Worm (Caenorhabditis elegans) whole organism, L4 larva: Measurements from ENCODE around the gene F49F1.2.

ENCODE experiments used
- F44E2.7 ChIP-seq: fragments of 200-800 bp; sonication (Bioruptor generic); IDR thresholded peaks from 2 replicates; pipeline ENCODE4 v2.1.2; 2022; ENCODE audit warnings: missing genetic modification characterization, missing compliant biosample characterization
- Y5F2A.4 ChIP-seq: fragments of 200-800 bp; sonication (Bioruptor generic); optimal IDR thresholded peaks from 2 replicates; lab custom pipeline; 2018; ENCODE audit warnings: mild to moderate bottlenecking, missing genetic modification characterization, missing compliant biosample characterization
- ceh-28 ChIP-seq: fragments of 150-350 bp; optimal IDR thresholded peaks from 2 replicates; lab custom pipeline; 2014; ENCODE audit warnings: missing biosample characterization, missing genetic modification reagents, missing genetic modification characterization
- ceh-44 ChIP-seq: fragments of 200-800 bp; sonication (Bioruptor generic); IDR thresholded peaks from 2 replicates; pipeline ENCODE4 v1.3.6; 2022; ENCODE audit warnings: missing genetic modification reagents, missing genetic modification characterization, missing compliant biosample characterization
- dmd-6 ChIP-seq: fragments of 200-800 bp; sonication (Bioruptor generic); IDR thresholded peaks from 2 replicates; pipeline ENCODE4 v1.3.6; 2022; ENCODE audit warnings: missing genetic modification reagents, missing genetic modification characterization, missing compliant biosample characterization
- duxl-1 ChIP-seq: sonication (generic microtip); optimal IDR thresholded peaks from 2 replicates; lab custom pipeline; 2016; ENCODE audit warnings: mild to moderate bottlenecking, missing genetic modification characterization, moderate library complexity, missing compliant biosample characterization; ENCODE audit not compliant: poor library complexity
- egl-27 ChIP-seq: sonication (generic microtip); optimal IDR thresholded peaks from 3 replicates; lab custom pipeline; 2017; ENCODE audit warnings: missing biosample characterization, missing genetic modification reagents, missing genetic modification characterization
- fkh-10 ChIP-seq: fragments of 150-350 bp; optimal IDR thresholded peaks from 2 replicates; lab custom pipeline; 2014; ENCODE audit warnings: missing biosample characterization, missing genetic modification reagents, missing genetic modification characterization
- fos-1 ChIP-seq: fragments of 150-350 bp; optimal IDR thresholded peaks from 2 replicates; lab custom pipeline; 2014; ENCODE audit warnings: missing biosample characterization, missing genetic modification characterization
- hlh-30 ChIP-seq: sonication (generic microtip); optimal IDR thresholded peaks from 2 replicates; lab custom pipeline; 2017; ENCODE audit warnings: antibody characterized with exemption, mild to moderate bottlenecking, missing genetic modification characterization, missing compliant biosample characterization; ENCODE audit not compliant: insufficient read depth
- lin-1 ChIP-seq: fragments of 200-800 bp; sonication (Bioruptor generic); IDR thresholded peaks from 2 replicates; pipeline ENCODE4 v1.3.6; 2022; ENCODE audit warnings: missing genetic modification reagents, missing genetic modification characterization, missing compliant biosample characterization
- lin-38 ChIP-seq: fragments of 200-800 bp; sonication (Bioruptor generic); IDR thresholded peaks from 2 replicates; pipeline ENCODE4 v1.3.6; 2022; ENCODE audit warnings: missing genetic modification reagents, missing genetic modification characterization, missing compliant biosample characterization
- lin-39 ChIP-seq: fragments of 150-350 bp; optimal IDR thresholded peaks from 2 replicates; lab custom pipeline; 2014; ENCODE audit warnings: missing biosample characterization, missing genetic modification reagents, missing genetic modification characterization
- lsy-2 ChIP-seq, 2 experiments: fragments of 150-350 bp in 1 of 2; sonication (generic microtip) in 1 of 2; optimal IDR thresholded peaks; 2 replicates each; lab custom pipeline; 2014 to 2017; ENCODE audit warnings: missing biosample characterization in 2 of 2, missing genetic modification characterization in 2 of 2
- mdl-1 ChIP-seq, 2 experiments: fragments of 150-350 bp in 1 of 2; sonication (generic microtip) in 1 of 2; optimal IDR thresholded peaks; 2 replicates each; lab custom pipeline; 2014 to 2017; ENCODE audit warnings: missing biosample characterization in 2 of 2, missing genetic modification characterization in 2 of 2
- nhr-102 ChIP-seq: sonication (generic microtip); optimal IDR thresholded peaks from 2 replicates; lab custom pipeline; 2016; ENCODE audit warnings: mild to moderate bottlenecking, missing genetic modification characterization, moderate library complexity, missing compliant biosample characterization
- nhr-25 ChIP-seq: sonication (generic microtip); optimal IDR thresholded peaks from 2 replicates; lab custom pipeline; 2017; ENCODE audit warnings: missing genetic modification characterization, mild to moderate bottlenecking, missing compliant biosample characterization, antibody characterized with exemption, moderate library complexity, borderline replicate concordance; ENCODE audit not compliant: insufficient read depth
- nhr-6 ChIP-seq: fragments of 150-350 bp; optimal IDR thresholded peaks from 2 replicates; lab custom pipeline; 2014; ENCODE audit warnings: missing biosample characterization, missing genetic modification characterization
- pha-4 ChIP-seq, 2 experiments: fragments of 150-350 bp in 1 of 2; fragments of 200-800 bp in 1 of 2; sonication (Bioruptor generic) in 1 of 2; IDR thresholded peaks in 1 of 2; optimal IDR thresholded peaks in 1 of 2; 2 replicates each; pipeline versions ENCODE4 v1.3.6 to Lab custom; 2014 to 2022; ENCODE audit warnings: missing genetic modification characterization in 2 of 2, missing genetic modification reagents in 2 of 2, missing biosample characterization in 1 of 2, missing compliant biosample characterization in 1 of 2
- php-3 ChIP-seq: fragments of 200-800 bp; sonication (Bioruptor generic); IDR thresholded peaks from 2 replicates; pipeline ENCODE4 v1.3.6; 2022; ENCODE audit warnings: missing genetic modification reagents, missing genetic modification characterization, missing compliant biosample characterization
- rbr-2 ChIP-seq: sonication (generic microtip); optimal IDR thresholded peaks from 2 replicates; lab custom pipeline; 2016; ENCODE audit warnings: missing genotype, missing genetic modification characterization, missing compliant biosample characterization
- sdz-12 ChIP-seq: fragments of 200-800 bp; sonication (Bioruptor generic); optimal IDR thresholded peaks from 2 replicates; lab custom pipeline; 2018; ENCODE audit warnings: mild to moderate bottlenecking, missing genetic modification characterization, missing compliant biosample characterization
- snpc-4 ChIP-seq: fragments of 150-350 bp; optimal IDR thresholded peaks from 2 replicates; lab custom pipeline; 2014; ENCODE audit warnings: missing biosample characterization, missing genetic modification characterization
- spr-1 ChIP-seq: sonication (generic microtip); optimal IDR thresholded peaks from 2 replicates; lab custom pipeline; 2016; ENCODE audit warnings: mild to moderate bottlenecking, missing genetic modification characterization, missing compliant biosample characterization
- unc-130 ChIP-seq: sonication (generic microtip); optimal IDR thresholded peaks from 2 replicates; lab custom pipeline; 2016; ENCODE audit warnings: missing genetic modification reagents, missing genetic modification characterization, missing compliant biosample characterization
- unc-39 ChIP-seq: sonication (generic microtip); optimal IDR thresholded peaks from 2 replicates; lab custom pipeline; 2017; ENCODE audit warnings: missing biosample characterization, missing genetic modification characterization
- zfp-3 ChIP-seq: fragments of 200-800 bp; sonication (Bioruptor generic); conservative IDR thresholded peaks from 2 replicates; pipeline ENCODE4 v1.3.6; 2022; ENCODE audit warnings: missing genetic modification reagents, missing genetic modification characterization, missing compliant biosample characterization
- zip-11 ChIP-seq: fragments of 200-800 bp; sonication (Bioruptor generic); IDR thresholded peaks from 2 replicates; pipeline ENCODE4 v1.3.6; 2022; ENCODE audit warnings: missing genetic modification characterization, missing compliant biosample characterization
- ztf-7 ChIP-seq: fragments of 150-350 bp; optimal IDR thresholded peaks from 2 replicates; lab custom pipeline; 2014; ENCODE audit warnings: missing biosample characterization, missing genetic modification characterization

The F49F1.2 gene

ce11 chrIV:4125657-4126056 is 9.9 kb downstream of the F49F1.2 start, which contains the start of gene F49F1.7:
Gene F49F1.7, minus strand, starts transcription at chrIV:4125757.
- TF ChIP-seq dmd-6 = peak; percentile 30; the same call in 1 of the 2 replicates

ce11 chrIV:4135744-4136143 is 20.0 kb downstream of the F49F1.2 start, which contains the start of gene F49F1.17:
Gene F49F1.17, minus strand, starts transcription at chrIV:4135844.
- TF ChIP-seq fkh-10 (no peak), nhr-6 (no peak), fos-1 (tag; lab: Kevin White, UChicago) (no peak), php-3 (GFP tag; lab: Robert Waterston, UW) (no peak), F44E2.7 (GFP tag; lab: Robert Waterston, UW) (no peak)

DNA sequence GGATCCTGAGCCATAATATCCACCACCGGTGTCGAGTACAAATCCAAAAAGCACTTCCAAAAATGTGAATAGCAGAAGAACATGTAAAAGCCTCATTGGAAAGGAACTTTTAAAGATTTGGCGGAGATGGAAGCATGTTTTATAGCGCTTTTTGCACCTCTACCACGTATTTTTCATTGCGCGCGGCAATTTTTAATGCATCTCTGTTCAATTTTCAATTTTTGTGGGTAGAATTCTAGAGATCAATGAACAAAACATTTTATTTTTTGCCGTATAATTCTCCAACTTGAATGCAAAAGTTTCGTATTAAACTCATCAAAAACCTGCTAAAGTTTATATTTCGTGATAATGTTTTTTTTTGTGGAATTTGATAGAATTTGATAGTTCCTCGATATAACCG is 21.7 kb downstream of the F49F1.2 start, which contains the start of gene F49F1.9:
F49F1.9 (minus strand) TSS at position 101 of the 400 bp plus-strand sequence.
- TF ChIP-seq hlh-30 (tag; lab: Kevin White, UChicago) = no peak

ce11 chrIV:4139022-4139421 is 23.3 kb downstream of the F49F1.2 start, which contains the start of gene F49F1.10:
Gene F49F1.10, minus strand, starts transcription at chrIV:4139122.
- no peak for TF ChIP-seq nhr-102 (tag; lab: Kevin White, UChicago)
- no peak for TF ChIP-seq lsy-2 (tag; optimal IDR thresholded peaks at IDR 0.05; lab: Kevin White, UChicago)
- TF ChIP-seq fos-1 (tag; lab: Kevin White, UChicago) = no peak
- no peak for TF ChIP-seq ztf-7 (tag; lab: Kevin White, UChicago)
- TF ChIP-seq unc-39 (tag; lab: Kevin White, UChicago) = no peak
- TF ChIP-seq ceh-28 (tag; lab: Kevin White, UChicago) = no peak
- no peak for TF ChIP-seq zip-11 (GFP tag; lab: Robert Waterston, UW)
- TF ChIP-seq pha-4 (GFP tag; IDR thresholded peaks at IDR 0.05; lab: Robert Waterston, UW) = no peak
- TF ChIP-seq pha-4 (tag; optimal IDR thresholded peaks at IDR 0.05; lab: Kevin White, UChicago) = no peak
- no peak for TF ChIP-seq rbr-2 (tag; lab: Kevin White, UChicago)
- no peak for TF ChIP-seq snpc-4
- TF ChIP-seq lin-1 (GFP tag; lab: Robert Waterston, UW) = no peak
- no peak for TF ChIP-seq duxl-1 (tag; lab: Kevin White, UChicago)
- no peak for TF ChIP-seq ceh-44
- no peak for TF ChIP-seq lin-39
- no peak for TF ChIP-seq mdl-1 (tag; optimal IDR thresholded peaks at IDR 0.05; lab: Kevin White, UChicago)
- TF ChIP-seq lin-38 = no peak
- TF ChIP-seq, all 104 proteins: peak for 0

ce11 chrIV:4140265-4140664 is 24.5 kb downstream of the F49F1.2 start, which contains the start of gene F49F1.18:
Gene F49F1.18, minus strand, starts transcription at chrIV:4140365.
- no peak for TF ChIP-seq spr-1 (tag; lab: Kevin White, UChicago)
- no peak for TF ChIP-seq zfp-3
- TF ChIP-seq dmd-6 = no peak
- TF ChIP-seq, all 104 proteins: peak for 0

DNA sequence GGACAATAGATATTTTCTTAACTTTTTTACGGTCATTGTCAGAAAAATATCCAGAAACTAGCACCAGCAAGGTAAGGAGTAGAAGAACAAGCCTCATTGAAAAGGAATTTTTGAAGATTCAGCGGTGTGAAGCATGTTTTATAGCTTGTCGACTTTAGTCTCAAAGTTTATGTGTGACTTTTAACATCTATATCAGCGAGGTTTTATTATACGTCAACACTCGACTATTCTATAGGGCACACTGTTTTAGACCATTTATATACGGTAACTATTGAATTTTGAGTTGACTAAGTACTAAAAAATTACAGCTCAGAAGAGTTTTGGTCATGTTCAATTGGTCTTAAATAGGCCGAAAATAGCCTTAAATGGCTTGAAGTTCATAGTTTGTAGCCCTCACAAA is 25.6 kb downstream of the F49F1.2 start, which contains the start of gene F49F1.11:
F49F1.11 (minus strand) TSS at position 101 of the 400 bp plus-strand sequence.
- no peak for TF ChIP-seq sdz-12 (GFP tag; lab: Kevin White, UChicago)
- TF ChIP-seq nhr-25 (tag; lab: Kevin White, UChicago) = no peak
- TF ChIP-seq egl-27 (tag; lab: Kevin White, UChicago) = no peak
- no peak for TF ChIP-seq Y5F2A.4 (GFP tag; lab: Kevin White, UChicago)
- no peak for TF ChIP-seq unc-130 (GFP tag; lab: Kevin White, UChicago)
